Worm (Caenorhabditis elegans): ENCODE results near the gene R05H5.3.

Gene R05H5.3

DNA sequence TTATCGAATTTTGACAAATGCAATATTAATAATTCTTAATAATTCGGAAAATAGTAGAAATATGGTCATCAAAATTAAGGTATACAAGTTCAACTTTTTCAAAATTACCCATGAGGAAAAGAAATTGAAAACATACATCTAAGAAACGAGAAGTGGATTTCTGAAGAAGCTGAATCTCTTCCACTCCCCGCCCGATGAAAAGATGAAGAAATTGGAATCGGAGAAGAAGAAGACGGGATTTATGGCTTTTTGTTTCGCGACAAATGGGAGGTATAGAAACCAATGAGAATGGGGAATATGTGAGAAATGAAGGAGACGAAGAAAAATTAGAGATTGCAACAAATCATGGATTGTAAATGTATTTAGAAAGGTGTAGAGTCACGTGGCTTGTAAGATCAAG lies 5.6 kb downstream of the R05H5.3 start:
- TF ChIP-seq lin-15B (tag; optimal IDR thresholded peaks at IDR 0.05) (no peak), nhr-11 (tag; optimal IDR thresholded peaks at IDR 0.05) (peak; percentile 32)

DNA sequence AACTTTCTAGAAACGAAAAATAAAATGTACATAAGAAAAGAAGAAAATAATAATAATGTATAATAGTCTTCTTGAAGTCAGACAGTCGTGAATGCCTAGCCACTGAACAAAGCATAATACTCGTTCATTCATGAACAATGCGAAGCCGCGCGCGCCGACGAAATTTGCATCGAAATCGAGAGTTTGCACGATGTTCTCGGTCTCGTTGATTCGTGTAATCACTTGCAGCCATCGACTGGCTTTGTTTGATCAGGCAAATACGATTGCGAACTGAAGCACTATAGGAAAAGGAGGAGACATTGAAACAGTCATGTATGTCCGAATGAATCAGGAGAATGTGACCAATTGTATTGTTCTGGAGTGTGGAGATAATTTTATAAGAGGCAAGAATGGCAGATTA lies 6.3 kb downstream of the R05H5.3 start:
- TF ChIP-seq F49E8.2 (tag; optimal IDR thresholded peaks at IDR 0.05; ENCODE audit: borderline replicate concordance) (no peak), pha-4 (GFP tag; IDR thresholded peaks at IDR 0.05) (no peak), pha-4 (tag; optimal IDR thresholded peaks at IDR 0.05) (no peak), cey-2 (tag; optimal IDR thresholded peaks at IDR 0.05; ENCODE audit: borderline replicate concordance, insufficient read depth) (no peak), sdz-12 (GFP tag; optimal IDR thresholded peaks at IDR 0.05) (no peak), ama-1 (optimal IDR thresholded peaks at IDR 0.05) (no peak), egl-43 (GFP tag; IDR thresholded peaks at IDR 0.05) (no peak), hlh-11 (tag; optimal IDR thresholded peaks at IDR 0.05) (no peak), lin-1 (GFP tag; IDR thresholded peaks at IDR 0.05) (no peak), mdt-29 (GFP tag; IDR thresholded peaks at IDR 0.05) (no peak), jun-1 (tag; optimal IDR thresholded peaks at IDR 0.05) (no peak)

DNA sequence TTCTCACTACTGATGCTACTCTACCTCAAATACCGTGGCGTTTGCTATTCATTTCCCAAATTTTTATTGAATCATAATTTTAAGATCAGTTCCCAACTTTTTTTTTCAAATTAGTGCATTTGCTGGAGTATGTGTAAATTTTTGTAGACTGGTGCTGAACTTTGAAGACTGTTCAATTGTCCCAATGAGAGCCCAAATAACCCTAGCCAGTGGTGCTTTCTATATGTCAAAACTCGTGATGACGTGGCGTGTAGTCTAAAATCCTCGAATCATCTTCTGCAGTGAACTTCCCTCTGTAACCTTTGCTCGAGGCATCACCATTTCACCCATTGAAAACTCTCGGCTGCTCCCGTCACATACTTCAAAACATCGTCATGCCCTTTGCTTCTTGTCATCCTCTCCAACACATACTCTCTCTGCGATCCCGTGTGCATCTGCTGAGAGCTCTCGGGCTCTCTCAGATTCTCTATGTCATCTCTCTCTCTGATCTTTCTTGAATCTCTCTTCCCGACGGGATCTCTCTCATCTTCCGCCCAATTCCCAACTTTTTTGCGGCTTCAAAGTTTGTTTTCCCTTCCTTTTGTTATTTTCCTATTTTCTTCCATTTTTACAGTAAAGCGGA lies 7.1 kb downstream of the R05H5.3 start:
- no peak for TF ChIP-seq mdl-1 (tag; optimal IDR thresholded peaks at IDR 0.05)
- TF ChIP-seq nhr-11 (tag; optimal IDR thresholded peaks at IDR 0.05) = peak; percentile 60
- TF ChIP-seq unc-62 (GFP tag; optimal IDR thresholded peaks at IDR 0.05 in 1 of 2) = peak in 1 of 2 experiments; percentile 94
- no peak for TF ChIP-seq unc-62 (tag; optimal IDR thresholded peaks at IDR 0.05)
- peak; percentile 34 for TF ChIP-seq hlh-11 (tag; optimal IDR thresholded peaks at IDR 0.05)
- no peak for TF ChIP-seq F44E2.7 (GFP tag; IDR thresholded peaks at IDR 0.05)
- TF ChIP-seq lsy-2 (tag; optimal IDR thresholded peaks at IDR 0.05) = no peak
- TF ChIP-seq lin-39 (tag; optimal IDR thresholded peaks at IDR 0.05) = no peak
- TF ChIP-seq snpc-1.2 (GFP tag; IDR thresholded peaks at IDR 0.05) = no peak
- no peak for TF ChIP-seq mdt-29 (GFP tag; IDR thresholded peaks at IDR 0.05)
- TF ChIP-seq hlh-30 (tag; optimal IDR thresholded peaks at IDR 0.05; ENCODE audit: insufficient read depth) = peak; percentile 19

DNA sequence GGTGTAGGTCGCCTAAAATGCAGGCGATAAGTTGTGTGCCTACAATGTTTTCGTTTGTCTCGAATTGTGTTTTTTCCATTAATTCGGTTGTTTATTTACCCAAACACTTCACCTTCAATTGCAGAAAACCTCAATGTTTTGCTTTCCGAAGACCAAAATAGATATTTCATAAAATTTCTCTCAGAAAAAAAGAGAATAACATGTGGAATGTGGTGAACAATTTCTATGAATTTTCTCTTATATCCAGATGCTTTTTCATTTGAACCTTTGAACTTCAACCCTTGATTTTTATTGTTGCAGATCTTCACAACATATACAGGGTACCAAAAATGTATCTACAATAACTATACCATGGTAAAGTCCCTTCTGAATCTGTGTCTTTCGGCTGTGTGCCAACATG lies 9.0 kb downstream of the R05H5.3 start, which contains the start of gene T01E8.1:
Gene T01E8.1, plus strand, starts transcription at position 301 of the 400 bp plus-strand sequence.
- TF ChIP-seq cey-2 (tag; optimal IDR thresholded peaks at IDR 0.05; ENCODE audit: borderline replicate concordance, insufficient read depth) (no peak), dve-1 (tag; optimal IDR thresholded peaks at IDR 0.05; ENCODE audit: insufficient read depth) (no peak), tag-97 (GFP tag; IDR thresholded peaks at IDR 0.05) (no peak), spr-1 (tag; optimal IDR thresholded peaks at IDR 0.05) (no peak), mdt-29 (GFP tag; IDR thresholded peaks at IDR 0.05) (no peak), F26F4.8 (GFP tag; conservative IDR thresholded peaks at IDR 0.05) (no peak), unc-62 (GFP tag; optimal IDR thresholded peaks at IDR 0.05 in 1 of 2) (no peak), unc-62 (tag; optimal IDR thresholded peaks at IDR 0.05) (no peak), madf-5 (GFP tag; IDR thresholded peaks at IDR 0.05) (no peak)

DNA sequence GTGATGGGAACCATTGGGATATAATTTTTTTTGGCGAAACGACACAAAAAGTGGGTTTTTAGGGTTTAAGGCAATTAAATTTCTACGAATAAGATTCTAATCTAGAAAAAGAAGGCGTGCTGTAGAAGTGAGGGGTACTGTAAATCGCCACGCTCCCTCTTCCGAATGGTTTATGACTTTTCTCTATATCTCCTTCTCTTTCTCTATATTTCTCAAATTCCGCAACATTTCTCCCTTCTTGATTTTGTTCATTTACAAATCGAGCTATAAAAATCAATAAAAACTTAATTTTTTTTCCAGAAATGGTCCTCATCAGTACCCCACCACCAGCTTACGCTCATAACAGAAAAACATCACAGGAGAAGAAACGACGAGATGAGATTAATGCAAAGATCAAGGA lies 20.7 kb downstream of the R05H5.3 start, which contains the start of gene ref-1:
Gene ref-1, plus strand, starts transcription at position 301 of the 400 bp plus-strand sequence.
- no peak for TF ChIP-seq fkh-10 (GFP tag; optimal IDR thresholded peaks at IDR 0.05)

DNA sequence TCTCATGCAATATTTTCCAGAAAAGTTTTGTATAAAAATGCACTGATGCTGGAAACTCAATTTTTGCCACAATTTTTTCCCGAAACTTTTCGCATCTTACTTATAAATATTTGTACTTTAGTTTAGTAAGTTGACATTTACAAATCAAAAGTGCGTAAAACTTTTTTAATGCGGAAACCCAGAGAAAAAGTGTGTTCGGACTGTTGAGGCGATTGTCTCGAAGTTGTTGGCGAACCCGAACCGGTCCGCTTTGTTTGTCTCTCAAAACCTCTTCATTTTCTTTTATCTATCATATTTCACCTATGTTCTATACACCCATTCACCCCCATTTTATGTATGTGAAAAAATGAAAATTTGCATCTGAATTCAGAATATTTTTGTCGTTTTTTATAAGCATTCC lies 23.2 kb downstream of the R05H5.3 start:
- TF ChIP-seq nhr-25 (tag; optimal IDR thresholded peaks at IDR 0.05; ENCODE audit: borderline replicate concordance, insufficient read depth) = no peak
- no peak for TF ChIP-seq daf-16 (GFP tag; optimal IDR thresholded peaks at IDR 0.05)
- TF ChIP-seq daf-16 (tag; optimal IDR thresholded peaks at IDR 0.05) = peak; percentile 26
- peak; percentile 21 for TF ChIP-seq nhr-28 (tag; optimal IDR thresholded peaks at IDR 0.05)

All from whole organism, L4 larva.